Worm (Caenorhabditis elegans): ENCODE data around the gene Y48G9A.7.

DNA sequence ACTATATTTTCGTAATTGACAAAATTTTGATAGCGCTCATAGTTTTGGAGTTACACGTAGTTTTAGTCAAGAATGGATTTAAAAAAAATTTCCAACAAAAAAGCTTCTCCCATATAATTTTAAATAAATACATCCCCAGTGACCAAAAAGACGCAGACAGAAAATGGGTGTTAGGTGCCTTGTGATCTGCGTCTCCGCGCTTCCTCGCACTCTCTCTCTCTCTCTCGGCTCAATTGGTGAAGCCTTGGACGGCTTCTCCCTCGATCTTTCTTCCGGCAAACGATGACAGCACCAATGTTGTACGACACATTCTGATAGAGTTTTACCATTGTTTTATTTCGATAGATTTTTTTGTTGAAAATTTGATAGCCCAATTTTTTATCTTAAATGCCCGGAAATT, 19.6 kb downstream of the Y48G9A.7 start:
- TF ChIP-seq unc-62 (GFP tag; optimal IDR thresholded peaks at IDR 0.05 in 1 of 2) (no peak), unc-62 (tag; optimal IDR thresholded peaks at IDR 0.05) (no peak), nhr-28 (tag; optimal IDR thresholded peaks at IDR 0.05) (no peak), cey-2 (tag; optimal IDR thresholded peaks at IDR 0.05; ENCODE audit: borderline replicate concordance, insufficient read depth) (no peak), unc-39 (tag; optimal IDR thresholded peaks at IDR 0.05) (no peak), ama-1 (optimal IDR thresholded peaks at IDR 0.05) (no peak), R02D3.7 (tag; optimal IDR thresholded peaks at IDR 0.05) (no peak)

Measured in whole organism, L4 larva.